Fruit fly (Drosophila melanogaster): Measurements from ENCODE around the gene Fie.

dm6 chr3L:3852842-3853241, 39.5 kb upstream of the Fie start:
- TF ChIP-seq psq (optimal IDR thresholded peaks at IDR 0.05), result no peak
- no peak for TF ChIP-seq ttk (optimal IDR thresholded peaks at IDR 0.05)
- TF ChIP-seq h (optimal IDR thresholded peaks at IDR 0.05), result no peak

All from Kc167 (cell line).